Fruit fly (Drosophila melanogaster): ENCODE measurements around the gene 2mit.

dm6 chr3R:13155587-13155986 lies at the start of gene 2mit:
- TF ChIP-seq gce (GFP tag; IDR thresholded peaks at IDR 0.05) (no peak), exex (tag; optimal IDR thresholded peaks at IDR 0.05) (no peak), toy (GFP tag; IDR thresholded peaks at IDR 0.05) (no peak), NC2β (GFP tag; optimal IDR thresholded peaks at IDR 0.05) (no peak), aop (GFP tag; IDR thresholded peaks at IDR 0.05) (no peak), Ets97D (GFP tag; optimal IDR thresholded peaks at IDR 0.05) (no peak)

Measured in whole organism, embryonic.